Worm (Caenorhabditis elegans) whole organism, L4/young adult: ENCODE data around the gene nas-28.

ENCODE experiments used
- W03F9.2 ChIP-seq: fragments of 150-350 bp; optimal IDR thresholded peaks from 2 replicates; lab custom pipeline; 2014; ENCODE audit warnings: missing biosample characterization, missing genetic modification characterization
- dao-5 ChIP-seq: sonication (generic microtip); optimal IDR thresholded peaks from 2 replicates; lab custom pipeline; 2016; ENCODE audit warnings: missing genotype, missing genetic modification characterization, moderate library complexity, missing compliant biosample characterization

- TF ChIP-seq dao-5 (tag; lab: Kevin White, UChicago) (no peak), W03F9.2 (tag; lab: Kevin White, UChicago) (no peak)
Observed at ce11 chrIII:6230870-6231269, 47.9 kb upstream of the nas-28 start, which contains the start of gene esyt-2.
